Fruit fly (Drosophila melanogaster): Measurements from ENCODE around the gene pira.

dm6 chrX:12777195-12777594, 13.8 kb upstream of the pira start:
- TF ChIP-seq CG17912 (GFP tag; optimal IDR thresholded peaks at IDR 0.05) (no peak), CG16815 (GFP tag; optimal IDR thresholded peaks at IDR 0.05) (no peak)

All from whole organism, embryonic.